Worm (Caenorhabditis elegans): ENCODE data around the gene dph-1.

ce11 chrIII:3734990-3735389 is 28.3 kb downstream of the dph-1 start, which contains the start of gene evl-18:
- TF ChIP-seq aly-2 (tag; optimal IDR thresholded peaks at IDR 0.05), result no peak
- no peak for TF ChIP-seq unc-39 (tag; optimal IDR thresholded peaks at IDR 0.05)
- no peak for TF ChIP-seq dmd-4 (tag; optimal IDR thresholded peaks at IDR 0.05)
- no peak for TF ChIP-seq mab-5 (tag; optimal IDR thresholded peaks at IDR 0.05)
- no peak for TF ChIP-seq sma-9 (GFP tag; optimal IDR thresholded peaks at IDR 0.05)
- no peak for TF ChIP-seq sma-9 (tag; optimal IDR thresholded peaks at IDR 0.05)
- TF ChIP-seq nhr-77 (tag; optimal IDR thresholded peaks at IDR 0.05), result no peak
- TF ChIP-seq nhr-12 (tag; optimal IDR thresholded peaks at IDR 0.05), result no peak
